Worm (Caenorhabditis elegans): Measurements from ENCODE around the gene T20D4.19.
"Not testable (repeated sequence)": the region's sequence is repeated elsewhere in the genome, so short reads cannot be mapped to it uniquely, and the experiment has no call there.

Gene T20D4.19

DNA sequence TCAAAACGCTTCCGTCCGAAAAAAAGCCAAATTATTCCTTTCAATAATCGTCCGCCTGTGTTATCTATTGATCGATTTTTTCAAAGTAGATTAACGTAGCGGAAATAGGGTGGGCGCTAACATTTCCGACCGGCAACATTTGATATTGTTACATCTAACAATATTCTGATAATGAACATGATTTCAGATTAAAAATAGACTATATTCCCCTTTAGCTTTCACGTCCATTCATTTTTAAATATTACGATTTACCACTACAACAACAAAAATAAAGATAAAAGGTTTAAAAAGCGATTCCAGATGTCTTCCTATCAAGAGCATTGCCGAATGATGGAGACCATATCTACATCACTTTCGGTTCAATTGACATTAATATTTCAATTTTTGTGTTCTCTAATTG, 5.4 kb downstream of the T20D4.19 start, which contains the start of gene srab-22:
Gene srab-22, plus strand, starts transcription at position 301 of the 400 bp plus-strand sequence.
- TF ChIP-seq klf-2 (GFP tag; conservative IDR thresholded peaks at IDR 0.05) (no peak), ref-1 (GFP tag; conservative IDR thresholded peaks at IDR 0.05) (no peak), tab-1 (GFP tag; IDR thresholded peaks at IDR 0.05) (no peak), flt-1 (GFP tag; IDR thresholded peaks at IDR 0.05) (no peak), ztf-29 (GFP tag; IDR thresholded peaks at IDR 0.05) (no peak), med-1 (GFP tag; optimal IDR thresholded peaks at IDR 0.05; ENCODE audit: insufficient read depth) (no peak), T22C8.4 (GFP tag; IDR thresholded peaks at IDR 0.05) (no peak), cog-1 (tag; optimal IDR thresholded peaks at IDR 0.05) (no peak), ztf-23 (GFP tag; IDR thresholded peaks at IDR 0.05) (no peak)

- TF ChIP-seq klf-2 (GFP tag; conservative IDR thresholded peaks at IDR 0.05): no peak
- no peak for TF ChIP-seq cog-1 (tag; optimal IDR thresholded peaks at IDR 0.05)
- TF ChIP-seq med-1 (GFP tag; optimal IDR thresholded peaks at IDR 0.05; ENCODE audit: insufficient read depth): no peak
- TF ChIP-seq tab-1 (GFP tag; IDR thresholded peaks at IDR 0.05): no peak
- TF ChIP-seq flt-1 (GFP tag; IDR thresholded peaks at IDR 0.05): no peak
- no peak for TF ChIP-seq ztf-23 (GFP tag; IDR thresholded peaks at IDR 0.05)
- TF ChIP-seq T22C8.4 (GFP tag; IDR thresholded peaks at IDR 0.05): no peak
- no peak for TF ChIP-seq ztf-29 (GFP tag; IDR thresholded peaks at IDR 0.05)
- TF ChIP-seq ref-1 (GFP tag; conservative IDR thresholded peaks at IDR 0.05): no peak
These were observed 7.1 kb downstream of the T20D4.19 start, which contains the start of gene srab-21 for ce11 chrV:3424341-3424740. srab-21 (minus strand) TSS chrV:3424441.

ce11 chrV:3417928-3418327, 13.5 kb downstream of the T20D4.19 start, which contains the start of gene T20D4.3:
T20D4.3 (plus strand) TSS chrV:3418228.
- TF ChIP-seq klf-2 (GFP tag; conservative IDR thresholded peaks at IDR 0.05) (no peak), ref-1 (GFP tag; conservative IDR thresholded peaks at IDR 0.05) (no peak), cog-1 (tag; optimal IDR thresholded peaks at IDR 0.05) (no peak), tab-1 (GFP tag; IDR thresholded peaks at IDR 0.05) (no peak), ztf-29 (GFP tag; IDR thresholded peaks at IDR 0.05) (no peak), flt-1 (GFP tag; IDR thresholded peaks at IDR 0.05) (no peak), T22C8.4 (GFP tag; IDR thresholded peaks at IDR 0.05) (no peak), med-1 (GFP tag; optimal IDR thresholded peaks at IDR 0.05; ENCODE audit: insufficient read depth) (no peak), ztf-23 (GFP tag; IDR thresholded peaks at IDR 0.05) (no peak)

DNA sequence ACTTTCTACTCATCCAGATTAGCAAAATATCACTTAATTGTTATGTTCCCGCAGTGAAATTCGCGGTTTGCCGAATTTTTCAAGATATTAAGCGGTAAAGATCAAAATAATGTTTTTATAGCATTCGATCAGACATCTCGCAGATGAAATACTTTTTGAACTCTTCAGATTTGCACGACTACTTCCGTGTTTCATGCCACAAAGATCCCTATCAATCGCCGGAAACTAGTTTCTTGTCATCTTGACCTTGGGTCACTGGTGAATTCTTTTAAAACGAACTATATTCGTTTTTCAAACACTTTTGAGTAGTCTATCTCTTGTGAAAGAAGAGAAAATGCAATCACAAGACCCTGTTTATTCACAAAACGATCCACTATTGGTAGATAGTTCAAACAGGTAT, 18.4 kb downstream of the T20D4.19 start, which contains the start of gene txt-11:
Gene txt-11, plus strand, starts transcription at position 301 of the 400 bp plus-strand sequence.
- TF ChIP-seq med-1 (GFP tag; optimal IDR thresholded peaks at IDR 0.05; ENCODE audit: insufficient read depth) (no peak), cog-1 (tag; optimal IDR thresholded peaks at IDR 0.05) (no peak), flt-1 (GFP tag; IDR thresholded peaks at IDR 0.05) (no peak), ztf-23 (GFP tag; IDR thresholded peaks at IDR 0.05) (no peak), klf-2 (GFP tag; conservative IDR thresholded peaks at IDR 0.05) (no peak), T22C8.4 (GFP tag; IDR thresholded peaks at IDR 0.05) (no peak), ztf-29 (GFP tag; IDR thresholded peaks at IDR 0.05) (no peak), ref-1 (GFP tag; conservative IDR thresholded peaks at IDR 0.05) (no peak), tab-1 (GFP tag; IDR thresholded peaks at IDR 0.05) (no peak)

DNA sequence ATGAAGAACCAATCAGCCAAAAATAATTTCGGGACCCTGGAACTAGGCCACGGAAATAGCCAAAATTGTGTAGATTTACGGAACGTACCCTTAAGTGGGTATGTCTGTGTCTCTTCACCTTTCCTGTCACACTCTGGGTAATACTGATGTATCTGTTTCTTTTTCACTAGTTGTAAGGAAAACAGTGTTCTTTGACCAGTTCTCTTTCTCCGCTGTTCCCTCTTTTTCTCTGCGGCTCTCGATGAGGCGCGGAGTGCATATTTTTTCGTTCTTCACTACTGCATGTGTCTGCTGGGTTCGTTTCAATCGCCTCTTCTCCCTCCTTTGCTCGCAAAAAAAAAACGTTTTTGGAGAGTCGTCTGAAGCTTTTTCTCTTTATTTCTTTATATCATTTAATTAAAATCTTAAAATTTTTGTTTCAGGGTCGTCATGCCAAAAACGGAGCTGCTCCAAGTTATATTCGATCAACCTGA, 21.3 kb downstream of the T20D4.19 start, which contains the start of gene arrd-22:
Gene arrd-22, plus strand, starts transcription at position 423 of the 473 bp plus-strand sequence.
- TF ChIP-seq med-1 (GFP tag; optimal IDR thresholded peaks at IDR 0.05; ENCODE audit: insufficient read depth) (no peak), ztf-23 (GFP tag; IDR thresholded peaks at IDR 0.05) (no peak), klf-2 (GFP tag; conservative IDR thresholded peaks at IDR 0.05) (no peak), tab-1 (GFP tag; IDR thresholded peaks at IDR 0.05) (no peak), cog-1 (tag; optimal IDR thresholded peaks at IDR 0.05) (no peak), ztf-29 (GFP tag; IDR thresholded peaks at IDR 0.05) (no peak), T22C8.4 (GFP tag; IDR thresholded peaks at IDR 0.05) (no peak), ref-1 (GFP tag; conservative IDR thresholded peaks at IDR 0.05) (no peak), flt-1 (GFP tag; IDR thresholded peaks at IDR 0.05) (no peak)

DNA sequence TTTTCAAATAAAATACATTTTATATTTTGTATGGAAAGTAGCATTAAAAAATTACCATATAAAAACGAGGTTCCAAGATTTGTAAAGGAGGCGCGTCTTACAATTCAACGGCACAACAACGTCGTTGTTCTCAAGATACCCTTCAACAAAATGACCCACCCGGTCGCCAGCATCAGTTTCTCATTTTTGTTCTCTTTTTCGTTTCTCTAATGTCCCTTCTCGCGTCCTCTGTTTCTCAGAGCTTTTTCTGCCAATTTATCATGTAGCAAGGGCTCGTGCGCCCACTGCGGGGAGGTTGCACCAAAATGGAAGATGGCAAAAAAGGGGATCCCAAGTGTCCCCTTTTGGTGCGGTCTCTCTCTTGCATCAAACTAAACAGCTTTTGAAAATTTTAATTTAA, 21.9 kb downstream of the T20D4.19 start:
- no peak for TF ChIP-seq cog-1 (tag; optimal IDR thresholded peaks at IDR 0.05)
- no peak for TF ChIP-seq tab-1 (GFP tag; IDR thresholded peaks at IDR 0.05)
- TF ChIP-seq flt-1 (GFP tag; IDR thresholded peaks at IDR 0.05): no peak

ce11 chrV:3408602-3409001, 22.8 kb downstream of the T20D4.19 start, which contains the start of gene T20D4.7:
T20D4.7 (plus strand) TSS chrV:3408902.
- TF ChIP-seq tab-1 (GFP tag; IDR thresholded peaks at IDR 0.05) (no peak), ztf-29 (GFP tag; IDR thresholded peaks at IDR 0.05) (no peak), ref-1 (GFP tag; conservative IDR thresholded peaks at IDR 0.05) (no peak), T22C8.4 (GFP tag; IDR thresholded peaks at IDR 0.05) (no peak), klf-2 (GFP tag; conservative IDR thresholded peaks at IDR 0.05) (no peak), cog-1 (tag; optimal IDR thresholded peaks at IDR 0.05) (no peak), med-1 (GFP tag; optimal IDR thresholded peaks at IDR 0.05; ENCODE audit: insufficient read depth) (no peak), ztf-23 (GFP tag; IDR thresholded peaks at IDR 0.05) (no peak), flt-1 (GFP tag; IDR thresholded peaks at IDR 0.05) (no peak)

- not testable (repeated sequence) for TF ChIP-seq ztf-23 (GFP tag; IDR thresholded peaks at IDR 0.05); tab-1 (GFP tag; IDR thresholded peaks at IDR 0.05); cog-1 (tag; optimal IDR thresholded peaks at IDR 0.05)
These were observed 31.5 kb downstream of the T20D4.19 start, which contains the start of gene T20D4.10 for ce11 chrV:3399952-3400351. T20D4.10 (plus strand) TSS chrV:3400252.

DNA sequence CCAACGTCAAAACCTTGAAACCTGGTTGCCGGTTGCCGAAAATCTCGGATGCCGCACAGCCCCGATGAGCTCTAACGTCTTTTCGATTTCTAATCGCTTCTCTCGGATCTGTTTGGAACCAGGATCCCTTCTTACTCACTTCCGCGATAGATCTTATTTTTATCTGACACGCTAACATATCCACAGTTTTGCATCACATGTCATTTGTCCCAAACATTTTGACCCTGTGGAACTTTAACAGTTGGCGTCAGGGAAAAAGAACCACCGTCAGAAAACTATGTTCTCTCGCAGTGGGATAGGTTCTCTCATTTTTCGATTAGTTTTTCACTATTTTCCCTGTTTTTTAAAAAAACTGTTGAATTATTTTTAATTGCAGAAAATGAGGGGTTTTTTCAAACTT, 33.1 kb downstream of the T20D4.19 start, which contains the start of gene T20D4.11:
Gene T20D4.11, plus strand, starts transcription at position 377 of the 400 bp plus-strand sequence.
- TF ChIP-seq cog-1 (tag; optimal IDR thresholded peaks at IDR 0.05): no peak
- no peak for TF ChIP-seq ztf-29 (GFP tag; IDR thresholded peaks at IDR 0.05)
- no peak for TF ChIP-seq med-1 (GFP tag; optimal IDR thresholded peaks at IDR 0.05; ENCODE audit: insufficient read depth)
- TF ChIP-seq ref-1 (GFP tag; conservative IDR thresholded peaks at IDR 0.05): no peak
- no peak for TF ChIP-seq tab-1 (GFP tag; IDR thresholded peaks at IDR 0.05)
- TF ChIP-seq flt-1 (GFP tag; IDR thresholded peaks at IDR 0.05): no peak
- no peak for TF ChIP-seq T22C8.4 (GFP tag; IDR thresholded peaks at IDR 0.05)
- no peak for TF ChIP-seq ztf-23 (GFP tag; IDR thresholded peaks at IDR 0.05)
- TF ChIP-seq klf-2 (GFP tag; conservative IDR thresholded peaks at IDR 0.05): no peak

DNA sequence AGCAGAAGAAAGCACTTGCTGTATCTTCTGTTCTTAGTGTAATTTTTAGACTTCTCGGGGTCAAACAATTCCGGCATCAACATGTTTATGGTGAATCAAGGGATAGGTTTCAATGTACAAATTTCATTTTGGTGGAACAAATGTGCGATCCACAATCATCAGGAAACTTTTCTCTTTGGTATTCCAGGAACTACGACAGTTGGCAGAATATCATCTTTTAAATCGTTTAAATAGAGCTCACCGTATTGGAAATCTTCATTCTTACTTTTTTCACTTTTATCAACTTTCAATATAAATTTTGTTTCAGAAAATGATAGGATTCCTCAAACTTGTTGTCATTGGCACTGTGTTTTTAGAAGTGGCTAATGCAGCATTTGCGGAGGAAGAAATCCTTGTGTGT, 34.7 kb downstream of the T20D4.19 start, which contains the start of gene T20D4.12:
Gene T20D4.12, plus strand, starts transcription at position 301 of the 400 bp plus-strand sequence.
- TF ChIP-seq flt-1, T22C8.4, ztf-23 (GFP tag; IDR thresholded peaks at IDR 0.05): not testable (repeated sequence)
